Worm (Caenorhabditis elegans): ENCODE measurements around the gene asp-15.

The asp-15 gene

DNA sequence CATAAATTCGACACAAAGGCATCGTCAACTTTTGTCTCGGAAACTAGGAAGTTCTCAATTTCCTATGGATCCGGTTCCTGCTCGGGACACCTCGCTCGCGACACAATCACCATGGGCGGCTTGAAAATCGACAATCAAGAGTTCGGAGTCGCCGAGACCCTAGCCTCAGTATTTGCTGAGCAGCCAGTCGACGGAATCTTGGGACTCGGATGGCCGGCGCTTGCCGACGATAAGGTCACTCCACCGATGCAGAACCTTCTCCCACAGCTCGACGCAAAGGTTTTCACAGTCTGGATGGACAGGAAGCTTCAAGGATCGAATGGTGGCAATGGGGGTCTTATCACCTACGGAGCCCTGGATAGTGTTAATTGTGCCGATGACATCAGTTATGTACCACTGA lies 2.8 kb upstream of the asp-15 start:
- TF ChIP-seq sea-1 (GFP tag; conservative IDR thresholded peaks at IDR 0.05) (no peak), scrt-1 (GFP tag; IDR thresholded peaks at IDR 0.05) (no peak), tbx-37 (GFP tag; conservative IDR thresholded peaks at IDR 0.05) (no peak), F13C5.2 (tag; optimal IDR thresholded peaks at IDR 0.05) (no peak), tra-4 (tag; optimal IDR thresholded peaks at IDR 0.05) (no peak), flt-1 (GFP tag; IDR thresholded peaks at IDR 0.05) (no peak), B0310.2 (tag; optimal IDR thresholded peaks at IDR 0.05) (no peak), hmbx-1 (tag; optimal IDR thresholded peaks at IDR 0.05) (no peak), hnd-1 (tag; optimal IDR thresholded peaks at IDR 0.05) (no peak), hmg-4 (GFP tag; optimal IDR thresholded peaks at IDR 0.05) (no peak), ama-1 (optimal IDR thresholded peaks at IDR 0.05) (no peak), ets-7 (tag; optimal IDR thresholded peaks at IDR 0.05) (no peak), aly-1 (tag; optimal IDR thresholded peaks at IDR 0.05) (no peak), ceh-13 (GFP tag; optimal IDR thresholded peaks at IDR 0.05) (no peak), ceh-36 (tag; optimal IDR thresholded peaks at IDR 0.05) (no peak), tbx-11 (GFP tag; IDR thresholded peaks at IDR 0.05) (no peak), pes-1 (GFP tag; IDR thresholded peaks at IDR 0.05) (no peak)

DNA sequence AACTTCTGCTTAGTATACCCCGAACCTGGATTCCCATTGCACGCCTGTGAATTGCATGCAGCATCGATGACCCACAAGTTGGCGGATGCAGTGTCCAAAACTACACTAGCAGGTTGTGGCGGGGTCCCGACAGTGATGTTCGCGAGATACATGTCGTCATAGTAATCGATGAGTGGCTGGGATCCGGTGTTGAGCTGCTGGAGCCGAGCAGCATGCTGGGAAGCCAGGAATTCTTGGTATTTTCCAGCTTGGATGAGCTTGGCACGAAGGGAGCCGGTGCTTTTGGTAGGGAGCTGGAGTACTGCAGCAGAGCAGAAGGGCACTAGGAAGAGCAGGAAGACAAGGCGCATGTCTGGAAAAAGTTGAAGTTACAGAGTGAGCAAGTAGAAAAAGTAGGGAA lies 2.4 kb downstream of the asp-15 start, which contains the start of gene asp-16:
TSS of gene asp-16 (minus strand) at position 350 of the 400 bp plus-strand sequence.
- TF ChIP-seq tbx-11 (GFP tag; IDR thresholded peaks at IDR 0.05) = no peak
- no peak for TF ChIP-seq pes-1 (GFP tag; IDR thresholded peaks at IDR 0.05)
- TF ChIP-seq hmbx-1 (tag; optimal IDR thresholded peaks at IDR 0.05) = no peak
- no peak for TF ChIP-seq ama-1 (optimal IDR thresholded peaks at IDR 0.05)
- no peak for TF ChIP-seq aly-1 (tag; optimal IDR thresholded peaks at IDR 0.05)
- no peak for TF ChIP-seq ceh-36 (tag; optimal IDR thresholded peaks at IDR 0.05)
- TF ChIP-seq ceh-13 (GFP tag; optimal IDR thresholded peaks at IDR 0.05) = no peak
- TF ChIP-seq F13C5.2 (tag; optimal IDR thresholded peaks at IDR 0.05) = no peak
- no peak for TF ChIP-seq tra-4 (tag; optimal IDR thresholded peaks at IDR 0.05)
- TF ChIP-seq flt-1 (GFP tag; IDR thresholded peaks at IDR 0.05) = no peak
- TF ChIP-seq B0310.2 (tag; optimal IDR thresholded peaks at IDR 0.05) = no peak
- no peak for TF ChIP-seq scrt-1 (GFP tag; IDR thresholded peaks at IDR 0.05)
- TF ChIP-seq tbx-37 (GFP tag; conservative IDR thresholded peaks at IDR 0.05) = no peak
- no peak for TF ChIP-seq hmg-4 (GFP tag; optimal IDR thresholded peaks at IDR 0.05)
- no peak for TF ChIP-seq ets-7 (tag; optimal IDR thresholded peaks at IDR 0.05)
- no peak for TF ChIP-seq hnd-1 (tag; optimal IDR thresholded peaks at IDR 0.05)
- TF ChIP-seq sea-1 (GFP tag; conservative IDR thresholded peaks at IDR 0.05) = no peak

DNA sequence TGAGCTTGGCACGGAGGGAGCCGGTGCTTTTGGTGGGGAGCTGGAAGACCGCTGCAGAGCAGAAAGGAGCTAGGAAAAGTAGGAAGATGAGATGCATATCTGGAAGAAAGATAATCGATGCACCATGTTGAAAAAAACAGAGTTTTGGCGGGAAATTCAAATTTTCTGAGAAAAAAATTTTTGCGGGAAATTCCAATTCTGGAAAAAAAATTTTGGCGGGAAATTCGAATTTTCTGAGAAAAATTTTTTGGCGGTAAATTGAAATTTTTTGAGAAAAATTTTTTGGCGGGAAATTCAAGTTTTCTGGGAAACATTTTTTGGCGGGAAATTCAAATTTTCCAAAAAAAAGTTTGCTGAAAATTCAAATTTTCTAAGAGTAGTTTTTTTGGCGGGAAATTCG lies 7.4 kb downstream of the asp-15 start, which contains the start of gene asp-17:
TSS of gene asp-17 (minus strand) at position 101 of the 400 bp plus-strand sequence.
- no peak for TF ChIP-seq ceh-36 (tag; optimal IDR thresholded peaks at IDR 0.05)
- no peak for TF ChIP-seq hmbx-1 (tag; optimal IDR thresholded peaks at IDR 0.05)
- no peak for TF ChIP-seq tbx-37 (GFP tag; conservative IDR thresholded peaks at IDR 0.05)

DNA sequence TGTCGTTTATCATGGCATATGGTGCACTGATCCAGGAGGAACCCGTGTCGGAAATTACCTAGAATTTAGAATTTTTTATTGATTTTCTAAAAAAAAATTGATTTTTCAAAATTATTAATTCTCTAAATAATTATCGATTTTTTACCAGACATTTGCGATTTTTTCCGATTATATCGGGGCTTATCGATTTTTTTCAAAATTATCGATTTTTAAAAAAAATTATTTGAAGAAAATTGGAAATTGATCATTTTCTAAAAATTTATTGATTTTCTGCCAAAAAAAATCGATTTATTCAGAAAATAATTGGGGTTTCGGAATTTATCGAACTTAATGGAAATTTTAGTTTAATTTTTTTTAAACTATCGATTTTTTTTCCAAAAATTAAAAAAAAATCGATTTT lies 8.6 kb downstream of the asp-15 start:
- no peak for TF ChIP-seq sea-1 (GFP tag; conservative IDR thresholded peaks at IDR 0.05)
- TF ChIP-seq tra-4 (tag; optimal IDR thresholded peaks at IDR 0.05) = no peak
- no peak for TF ChIP-seq B0310.2 (tag; optimal IDR thresholded peaks at IDR 0.05)
- no peak for TF ChIP-seq F13C5.2 (tag; optimal IDR thresholded peaks at IDR 0.05)
- TF ChIP-seq scrt-1 (GFP tag; IDR thresholded peaks at IDR 0.05) = no peak
- TF ChIP-seq pes-1 (GFP tag; IDR thresholded peaks at IDR 0.05) = no peak
- TF ChIP-seq tbx-37 (GFP tag; conservative IDR thresholded peaks at IDR 0.05) = no peak
- no peak for TF ChIP-seq hmbx-1 (tag; optimal IDR thresholded peaks at IDR 0.05)
- TF ChIP-seq ceh-13 (GFP tag; optimal IDR thresholded peaks at IDR 0.05) = no peak
- TF ChIP-seq ceh-36 (tag; optimal IDR thresholded peaks at IDR 0.05) = no peak
- TF ChIP-seq flt-1 (GFP tag; IDR thresholded peaks at IDR 0.05) = no peak
- TF ChIP-seq tbx-11 (GFP tag; IDR thresholded peaks at IDR 0.05) = no peak
- TF ChIP-seq aly-1 (tag; optimal IDR thresholded peaks at IDR 0.05) = no peak
- no peak for TF ChIP-seq hnd-1 (tag; optimal IDR thresholded peaks at IDR 0.05)
- no peak for TF ChIP-seq ama-1 (optimal IDR thresholded peaks at IDR 0.05)
- no peak for TF ChIP-seq ets-7 (tag; optimal IDR thresholded peaks at IDR 0.05)
- no peak for TF ChIP-seq hmg-4 (GFP tag; optimal IDR thresholded peaks at IDR 0.05)

DNA sequence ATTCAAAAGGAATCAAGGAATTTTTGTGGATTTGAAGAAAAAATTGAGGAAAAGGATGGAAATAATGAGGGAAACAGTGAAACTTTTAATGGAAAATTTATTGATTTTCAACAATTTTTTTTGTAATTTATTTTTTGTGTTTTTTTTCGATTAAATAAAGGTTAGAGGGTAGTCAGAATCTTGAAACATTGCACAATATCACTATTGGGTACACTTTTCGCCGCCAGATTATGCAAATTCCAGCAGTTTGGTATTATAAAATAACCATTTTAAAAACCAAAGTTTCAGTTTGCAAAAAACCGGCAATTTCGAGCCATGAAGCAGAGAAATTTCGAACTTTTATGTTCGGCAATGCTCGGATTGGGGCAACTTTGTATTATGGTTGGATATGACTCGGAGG lies 13.2 kb downstream of the asp-15 start, which contains the start of gene Y39B6A.27:
TSS of gene Y39B6A.27 (plus strand) at position 301 of the 400 bp plus-strand sequence.
- TF ChIP-seq sea-1 (GFP tag; conservative IDR thresholded peaks at IDR 0.05) = no peak
- no peak for TF ChIP-seq flt-1 (GFP tag; IDR thresholded peaks at IDR 0.05)
- no peak for TF ChIP-seq B0310.2 (tag; optimal IDR thresholded peaks at IDR 0.05)
- no peak for TF ChIP-seq hnd-1 (tag; optimal IDR thresholded peaks at IDR 0.05)
- TF ChIP-seq ama-1 (optimal IDR thresholded peaks at IDR 0.05) = no peak
- no peak for TF ChIP-seq F13C5.2 (tag; optimal IDR thresholded peaks at IDR 0.05)
- no peak for TF ChIP-seq tbx-37 (GFP tag; conservative IDR thresholded peaks at IDR 0.05)
- no peak for TF ChIP-seq scrt-1 (GFP tag; IDR thresholded peaks at IDR 0.05)
- no peak for TF ChIP-seq aly-1 (tag; optimal IDR thresholded peaks at IDR 0.05)
- no peak for TF ChIP-seq ets-7 (tag; optimal IDR thresholded peaks at IDR 0.05)
- no peak for TF ChIP-seq ceh-36 (tag; optimal IDR thresholded peaks at IDR 0.05)
- no peak for TF ChIP-seq hmbx-1 (tag; optimal IDR thresholded peaks at IDR 0.05)
- TF ChIP-seq tbx-11 (GFP tag; IDR thresholded peaks at IDR 0.05) = no peak
- no peak for TF ChIP-seq tra-4 (tag; optimal IDR thresholded peaks at IDR 0.05)

DNA sequence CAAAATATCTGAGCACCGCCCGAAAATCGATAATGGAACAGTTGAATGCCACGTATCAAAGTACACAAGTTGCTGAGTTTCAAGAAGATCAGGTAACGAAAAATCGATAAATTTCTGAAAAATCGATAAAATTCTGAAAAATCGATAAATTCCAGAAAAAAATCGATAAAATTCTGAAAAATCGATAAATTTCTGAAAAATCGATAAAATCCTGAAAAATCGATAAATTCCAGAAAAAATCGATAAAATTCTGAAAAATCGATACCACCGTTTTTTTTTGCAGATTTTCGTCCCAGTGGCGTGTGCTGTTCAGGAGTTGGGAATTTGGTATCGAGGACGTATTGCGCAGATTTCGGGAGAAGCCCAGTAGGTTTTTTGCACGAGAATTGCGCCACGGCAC lies 17.3 kb downstream of the asp-15 start:
- TF ChIP-seq hmg-4 (GFP tag; optimal IDR thresholded peaks at IDR 0.05) (no peak), hnd-1 (tag; optimal IDR thresholded peaks at IDR 0.05) (no peak), aly-1 (tag; optimal IDR thresholded peaks at IDR 0.05) (no peak), tbx-37 (GFP tag; conservative IDR thresholded peaks at IDR 0.05) (no peak), flt-1 (GFP tag; IDR thresholded peaks at IDR 0.05) (no peak), sea-1 (GFP tag; conservative IDR thresholded peaks at IDR 0.05) (no peak)

DNA sequence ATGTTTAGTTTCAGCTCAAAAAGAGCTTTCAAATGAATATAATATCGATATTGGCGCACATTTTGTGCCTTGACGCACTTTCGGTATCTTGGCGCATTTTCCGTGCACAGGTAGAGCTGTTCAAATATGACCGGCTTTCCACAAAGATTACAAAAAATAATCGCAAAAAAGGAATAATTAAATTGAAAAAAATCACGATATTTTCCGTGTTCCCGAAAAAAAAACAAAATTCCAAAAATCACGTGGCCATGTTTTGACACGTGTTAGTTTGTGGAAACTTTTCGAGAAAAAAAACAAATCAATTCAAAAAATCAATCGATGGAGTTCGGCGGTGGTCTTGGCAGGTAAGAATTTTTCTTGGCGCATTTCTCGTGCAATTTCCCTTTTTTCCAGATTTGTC lies 18.5 kb downstream of the asp-15 start, which contains the start of gene Y39B6A.25:
TSS of gene Y39B6A.25 (plus strand) at position 301 of the 400 bp plus-strand sequence.
- TF ChIP-seq ama-1 (optimal IDR thresholded peaks at IDR 0.05) (no peak), scrt-1 (GFP tag; IDR thresholded peaks at IDR 0.05) (no peak), tbx-11 (GFP tag; IDR thresholded peaks at IDR 0.05) (no peak), ceh-36 (tag; optimal IDR thresholded peaks at IDR 0.05) (no peak), sea-1 (GFP tag; conservative IDR thresholded peaks at IDR 0.05) (no peak)
